Worm (Caenorhabditis elegans) whole organism, young adult: ENCODE data around the gene T22D1.17.
A peak's percentile ranks its signal among the peaks of the same experiment; 100 is the strongest.

Source experiments
- B0019.2 ChIP-seq: fragments of 200-800 bp; sonication (Bioruptor generic); conservative IDR thresholded peaks from 2 replicates; pipeline ENCODE4 v1.3.6; 2022; ENCODE audit warnings: missing genetic modification reagents, missing genetic modification characterization, missing compliant biosample characterization
- B0336.3 ChIP-seq: fragments of 200-800 bp; sonication (Bioruptor generic); IDR thresholded peaks from 2 replicates; pipeline ENCODE4 v1.3.6; 2022; ENCODE audit warnings: missing genetic modification characterization, missing compliant biosample characterization
- C17E4.6 ChIP-seq: fragments of 200-800 bp; sonication (Bioruptor generic); IDR thresholded peaks from 2 replicates; pipeline ENCODE4 v1.3.6; 2022; ENCODE audit warnings: missing genetic modification reagents, missing genetic modification characterization, missing compliant biosample characterization
- F23B12.7 ChIP-seq: sonication (generic microtip); optimal IDR thresholded peaks from 2 replicates; lab custom pipeline; 2017; ENCODE audit warnings: missing genetic modification characterization, mild to moderate bottlenecking, missing compliant biosample characterization, antibody characterized with exemption, moderate library complexity; ENCODE audit not compliant: insufficient read depth
- F37B4.10 ChIP-seq: fragments of 200-800 bp; sonication (Bioruptor generic); IDR thresholded peaks from 2 replicates; pipeline ENCODE4 v1.3.6; 2022; ENCODE audit warnings: missing genetic modification characterization, missing compliant biosample characterization
- F55B11.4 ChIP-seq: sonication (generic microtip); optimal IDR thresholded peaks from 2 replicates; lab custom pipeline; 2016; ENCODE audit warnings: missing compliant biosample characterization, missing genetic modification characterization, borderline replicate concordance; ENCODE audit not compliant: insufficient read depth
- F57A8.1 ChIP-seq: fragments of 200-800 bp; sonication (Bioruptor generic); optimal IDR thresholded peaks from 2 replicates; lab custom pipeline; 2018; ENCODE audit warnings: mild to moderate bottlenecking, missing genetic modification characterization, moderate library complexity, missing compliant biosample characterization
- K11D2.4 ChIP-seq: fragments of 200-800 bp; sonication (Bioruptor generic); IDR thresholded peaks from 2 replicates; pipeline ENCODE4 v1.3.6; 2022; ENCODE audit warnings: missing genetic modification reagents, missing genetic modification characterization, missing compliant biosample characterization
- T07F8.4 ChIP-seq: sonication (generic microtip); optimal IDR thresholded peaks from 2 replicates; lab custom pipeline; 2016; ENCODE audit warnings: mild to moderate bottlenecking, missing genetic modification characterization, moderate library complexity, missing compliant biosample characterization
- T26A5.8 ChIP-seq: sonication (generic microtip); optimal IDR thresholded peaks from 2 replicates; lab custom pipeline; 2016; ENCODE audit warnings: missing genetic modification characterization, missing compliant biosample characterization
- Y53G8AR.9 ChIP-seq: fragments of 200-800 bp; sonication (Bioruptor generic); conservative IDR thresholded peaks from 2 replicates; pipeline ENCODE4 v1.3.6; 2022; ENCODE audit warnings: missing genetic modification reagents, missing genetic modification characterization, missing compliant biosample characterization
- Y95B8A.8 ChIP-seq: fragments of 200-800 bp; sonication (Bioruptor generic); IDR thresholded peaks from 2 replicates; pipeline ENCODE4 v1.3.6; 2022; ENCODE audit warnings: missing genetic modification reagents, missing genetic modification characterization, missing compliant biosample characterization
- athp-1 ChIP-seq: sonication (generic microtip); optimal IDR thresholded peaks from 2 replicates; lab custom pipeline; 2017; ENCODE audit warnings: mild to moderate bottlenecking, missing genetic modification characterization, missing compliant biosample characterization
- attf-3 ChIP-seq: fragments of 200-800 bp; sonication (Bioruptor generic); conservative IDR thresholded peaks from 2 replicates; pipeline ENCODE4 v1.3.6; 2022; ENCODE audit warnings: missing genetic modification reagents, missing genetic modification characterization, missing compliant biosample characterization
- ceh-79 ChIP-seq: sonication (generic microtip); optimal IDR thresholded peaks from 2 replicates; lab custom pipeline; 2017; ENCODE audit warnings: mild to moderate bottlenecking, missing genetic modification characterization, missing compliant biosample characterization
- ceh-91 ChIP-seq: fragments of 200-800 bp; sonication (Bioruptor generic); IDR thresholded peaks from 2 replicates; pipeline ENCODE4 v1.3.6; 2022; ENCODE audit warnings: missing genetic modification reagents, missing genetic modification characterization, missing compliant biosample characterization
- egl-18 ChIP-seq: fragments of 200-800 bp; sonication (Bioruptor generic); IDR thresholded peaks from 2 replicates; pipeline ENCODE4 v1.3.6; 2022; ENCODE audit warnings: missing genetic modification reagents, missing genetic modification characterization, missing compliant biosample characterization
- ekl-4 ChIP-seq: fragments of 200-800 bp; sonication (Bioruptor generic); IDR thresholded peaks from 2 replicates; pipeline ENCODE4 v1.3.6; 2022; ENCODE audit warnings: missing genetic modification reagents, missing genetic modification characterization, missing compliant biosample characterization
- ets-4 ChIP-seq: fragments of 200-800 bp; sonication (Bioruptor generic); optimal IDR thresholded peaks from 2 replicates; lab custom pipeline; 2018; ENCODE audit warnings: mild to moderate bottlenecking, missing genetic modification characterization, missing compliant biosample characterization
- fkh-3 ChIP-seq: sonication (generic microtip); optimal IDR thresholded peaks from 2 replicates; lab custom pipeline; 2016; ENCODE audit warnings: mild to moderate bottlenecking, missing genetic modification characterization, missing compliant biosample characterization
- him-1 ChIP-seq: sonication (generic microtip); optimal IDR thresholded peaks from 2 replicates; lab custom pipeline; 2016; ENCODE audit warnings: missing genotype, missing genetic modification reagents, missing genetic modification characterization, missing compliant biosample characterization
- let-526 ChIP-seq: fragments of 200-800 bp; sonication (Bioruptor generic); IDR thresholded peaks from 2 replicates; pipeline ENCODE4 v1.3.6; 2022; ENCODE audit warnings: missing genetic modification reagents, missing genetic modification characterization, missing compliant biosample characterization
- lin-54 ChIP-seq: fragments of 200-800 bp; sonication (Bioruptor generic); optimal IDR thresholded peaks from 2 replicates; lab custom pipeline; 2018; ENCODE audit warnings: mild to moderate bottlenecking, missing genetic modification characterization, missing compliant biosample characterization
- lir-1 ChIP-seq: fragments of 200-800 bp; sonication (Bioruptor generic); conservative IDR thresholded peaks from 2 replicates; pipeline ENCODE4 v1.3.6; 2022; ENCODE audit warnings: missing genetic modification reagents, missing genetic modification characterization, missing compliant biosample characterization
- lsl-1 ChIP-seq: fragments of 200-800 bp; sonication (Bioruptor generic); optimal IDR thresholded peaks from 2 replicates; lab custom pipeline; 2018; ENCODE audit warnings: mild to moderate bottlenecking, missing genetic modification characterization, moderate library complexity, missing compliant biosample characterization
- lsy-27 ChIP-seq: sonication (generic microtip); optimal IDR thresholded peaks from 2 replicates; lab custom pipeline; 2017; ENCODE audit warnings: missing genetic modification characterization, mild to moderate bottlenecking, missing compliant biosample characterization, antibody characterized with exemption, missing genotype, borderline replicate concordance; ENCODE audit not compliant: insufficient read depth
- madf-8 ChIP-seq: fragments of 200-800 bp; sonication (Bioruptor generic); conservative IDR thresholded peaks from 2 replicates; pipeline ENCODE4 v1.3.6; 2022; ENCODE audit warnings: missing genetic modification reagents, missing genetic modification characterization, missing compliant biosample characterization
- mcd-1 ChIP-seq: fragments of 200-800 bp; sonication (Bioruptor generic); IDR thresholded peaks from 2 replicates; pipeline ENCODE4 v1.3.6; 2022; ENCODE audit warnings: missing genetic modification reagents, missing genetic modification characterization, missing compliant biosample characterization
- mel-28 ChIP-seq: sonication (generic microtip); optimal IDR thresholded peaks from 2 replicates; lab custom pipeline; 2016; ENCODE audit warnings: borderline replicate concordance, mild to moderate bottlenecking, missing genetic modification characterization, missing compliant biosample characterization
- mes-4 ChIP-seq: sonication (generic microtip); optimal IDR thresholded peaks from 2 replicates; lab custom pipeline; 2016; ENCODE audit warnings: missing genotype, missing genetic modification characterization, missing compliant biosample characterization
- nhr-120 ChIP-seq: fragments of 200-800 bp; sonication (Bioruptor generic); IDR thresholded peaks from 2 replicates; pipeline ENCODE4 v1.3.6; 2022; ENCODE audit warnings: missing genetic modification characterization, missing compliant biosample characterization
- nhr-27 ChIP-seq: fragments of 200-800 bp; sonication (Bioruptor generic); optimal IDR thresholded peaks from 2 replicates; lab custom pipeline; 2018; ENCODE audit warnings: mild to moderate bottlenecking, missing genetic modification characterization, moderate library complexity, missing compliant biosample characterization
- pbrm-1 ChIP-seq: fragments of 200-800 bp; sonication (Bioruptor generic); IDR thresholded peaks from 2 replicates; pipeline ENCODE4 v1.3.6; 2022; ENCODE audit warnings: missing genetic modification reagents, missing genetic modification characterization, missing compliant biosample characterization
- sdz-38 ChIP-seq: sonication (generic microtip); optimal IDR thresholded peaks from 2 replicates; lab custom pipeline; 2016; ENCODE audit warnings: missing genotype, missing genetic modification characterization, missing compliant biosample characterization
- sea-2 ChIP-seq: fragments of 200-800 bp; sonication (Bioruptor generic); IDR thresholded peaks from 2 replicates; pipeline ENCODE4 v1.3.6; 2022; ENCODE audit warnings: missing genetic modification characterization, missing compliant biosample characterization
- snpc-1.1 ChIP-seq: sonication (generic microtip); optimal IDR thresholded peaks from 2 replicates; lab custom pipeline; 2017; ENCODE audit warnings: missing genetic modification characterization, mild to moderate bottlenecking, missing compliant biosample characterization, antibody characterized with exemption, moderate library complexity, missing genotype, missing genetic modification reagents; ENCODE audit not compliant: insufficient read depth
- snpc-1.3 ChIP-seq: sonication (generic microtip); optimal IDR thresholded peaks from 2 replicates; lab custom pipeline; 2017; ENCODE audit warnings: missing genetic modification characterization, mild to moderate bottlenecking, missing compliant biosample characterization, antibody characterized with exemption, moderate library complexity, missing genotype, missing genetic modification reagents; ENCODE audit not compliant: insufficient read depth
- snpc-3.4 ChIP-seq: sonication (generic microtip); optimal IDR thresholded peaks from 2 replicates; lab custom pipeline; 2017; ENCODE audit warnings: missing genetic modification characterization, mild to moderate bottlenecking, missing compliant biosample characterization, antibody characterized with exemption, moderate library complexity, missing genotype, missing genetic modification reagents
- snpc-4 ChIP-seq, 5 experiments: fragments of 150-350 bp in 1 of 5; sonication (generic microtip) in 4 of 5; optimal IDR thresholded peaks; 2 replicates each; lab custom pipeline; 2014 to 2018; ENCODE audit warnings: missing genetic modification characterization in 5 of 5, missing biosample characterization in 3 of 5, antibody characterized with exemption in 2 of 5, mild to moderate bottlenecking in 2 of 5, missing compliant biosample characterization in 2 of 5, missing genotype in 2 of 5, moderate library complexity in 2 of 5, missing genetic modification reagents in 1 of 5
- sptf-2 ChIP-seq: fragments of 200-800 bp; sonication (Bioruptor generic); optimal IDR thresholded peaks from 2 replicates; lab custom pipeline; 2018; ENCODE audit warnings: mild to moderate bottlenecking, missing genetic modification characterization, missing compliant biosample characterization
- unc-130 ChIP-seq: sonication (generic microtip); optimal IDR thresholded peaks from 2 replicates; lab custom pipeline; 2016; ENCODE audit warnings: missing genetic modification reagents, missing genetic modification characterization, missing compliant biosample characterization
- unc-62 ChIP-seq: fragments of 150-350 bp; optimal IDR thresholded peaks from 2 replicates; lab custom pipeline; 2014; ENCODE audit warnings: missing biosample characterization, missing genetic modification reagents, missing genetic modification characterization
- xnd-1 ChIP-seq: sonication (generic microtip); optimal IDR thresholded peaks from 2 replicates; lab custom pipeline; 2016; ENCODE audit warnings: missing genotype, missing genetic modification reagents, missing genetic modification characterization, missing compliant biosample characterization
- zfh-2 ChIP-seq: fragments of 200-800 bp; sonication (Bioruptor generic); conservative IDR thresholded peaks from 2 replicates; pipeline ENCODE4 v1.3.6; 2022; ENCODE audit warnings: missing genetic modification reagents, missing genetic modification characterization, missing compliant biosample characterization
- ztf-22 ChIP-seq: fragments of 200-800 bp; sonication (Bioruptor generic); optimal IDR thresholded peaks from 2 replicates; lab custom pipeline; 2018; ENCODE audit warnings: mild to moderate bottlenecking, missing genetic modification characterization, moderate library complexity, missing compliant biosample characterization
- ztf-26 ChIP-seq: sonication (generic microtip); optimal IDR thresholded peaks from 2 replicates; lab custom pipeline; 2017; ENCODE audit warnings: missing genetic modification characterization, missing compliant biosample characterization
- ztf-3 ChIP-seq: fragments of 200-800 bp; sonication (Bioruptor generic); optimal IDR thresholded peaks from 2 replicates; lab custom pipeline; 2018; ENCODE audit warnings: mild to moderate bottlenecking, missing genetic modification characterization, missing compliant biosample characterization

Gene T22D1.17

DNA sequence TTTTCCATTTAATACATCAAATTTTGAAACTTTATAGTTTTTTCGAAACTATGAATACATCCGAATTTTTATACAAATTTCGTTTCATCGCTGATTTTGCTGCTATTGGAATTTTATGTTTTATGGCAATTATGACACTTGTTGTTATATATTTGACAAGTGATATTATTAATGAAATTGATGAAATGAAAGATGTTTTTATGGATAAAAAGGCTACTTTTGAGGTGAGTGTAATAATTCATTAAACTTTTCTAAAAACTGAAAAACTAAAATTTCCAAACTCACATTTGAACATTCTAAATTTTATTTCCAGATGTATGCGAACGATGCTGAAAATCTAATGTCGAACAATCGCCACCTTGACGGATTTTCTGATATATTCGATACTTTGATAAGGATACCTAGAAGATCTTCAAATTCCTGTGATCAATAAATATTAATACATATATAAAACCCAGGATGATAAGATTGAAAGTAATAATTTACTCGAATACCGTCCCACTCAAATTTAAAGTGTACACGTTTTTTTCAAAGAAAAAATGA lies at the start of gene T22D1.17, which contains the start of gene T22D1.8 (continued):
- no peak for TF ChIP-seq K11D2.4
- no peak for TF ChIP-seq snpc-4 (GFP tag; optimal IDR thresholded peaks at IDR 0.05; lab: Kevin White, UChicago)
- TF ChIP-seq snpc-4 (tag; optimal IDR thresholded peaks at IDR 0.05; lab: Kevin White, UChicago): peak in 1 of 4 experiments; percentile 60
- no peak for TF ChIP-seq lir-1 (GFP tag; lab: Robert Waterston, UW)
- TF ChIP-seq F37B4.10 (GFP tag; lab: Robert Waterston, UW): no peak
- no peak for TF ChIP-seq nhr-27
- no peak for TF ChIP-seq him-1 (tag; lab: Kevin White, UChicago)
- peak; percentile 71 for TF ChIP-seq snpc-3.4 (tag; lab: Kevin White, UChicago)
- no peak for TF ChIP-seq ztf-26
- TF ChIP-seq snpc-1.1 (tag; lab: Kevin White, UChicago): no peak
- peak; percentile 14 for TF ChIP-seq unc-130 (GFP tag; lab: Kevin White, UChicago)
- TF ChIP-seq ets-4 (GFP tag; lab: Kevin White, UChicago): no peak
- no peak for TF ChIP-seq sdz-38 (tag; lab: Kevin White, UChicago)
- no peak for TF ChIP-seq ceh-91 (GFP tag; lab: Robert Waterston, UW)
- peak; percentile 59; the same call in 1 of the 2 replicates for TF ChIP-seq pbrm-1 (GFP tag; lab: Robert Waterston, UW)
- no peak for TF ChIP-seq lsy-27 (tag; lab: Kevin White, UChicago)
- TF ChIP-seq T07F8.4 (tag; lab: Kevin White, UChicago): no peak
- TF ChIP-seq Y53G8AR.9: 0 out of 2 replicates have a peak, but pooled peaks have one; percentile 36
- no peak for TF ChIP-seq unc-62 (GFP tag; lab: Kevin White, UChicago)
- TF ChIP-seq mes-4 (tag; lab: Kevin White, UChicago): no peak
- no peak for TF ChIP-seq T26A5.8 (tag; lab: Kevin White, UChicago)
- peak; percentile 85 for TF ChIP-seq ekl-4
- TF ChIP-seq ztf-22 (GFP tag; lab: Kevin White, UChicago): no peak
- peak; percentile 60 for TF ChIP-seq lin-54
- no peak; the same call in 1 of the 2 replicates for TF ChIP-seq madf-8
- TF ChIP-seq zfh-2: no peak
- TF ChIP-seq F23B12.7: no peak
- peak; percentile 10; the same call in 1 of the 2 replicates for TF ChIP-seq B0336.3
- peak; percentile 44; the same call in 1 of the 2 replicates for TF ChIP-seq C17E4.6 (GFP tag; lab: Robert Waterston, UW)
- TF ChIP-seq nhr-120 (GFP tag; lab: Robert Waterston, UW): 0 out of 2 replicates have a peak, but pooled peaks have one; percentile 26
- no peak for TF ChIP-seq fkh-3 (tag; lab: Kevin White, UChicago)
- TF ChIP-seq Y95B8A.8 (GFP tag; lab: Robert Waterston, UW): peak; percentile 61; the same call in 1 of the 2 replicates
- no peak for TF ChIP-seq B0019.2 (GFP tag; lab: Robert Waterston, UW)
- TF ChIP-seq attf-3 (GFP tag; lab: Robert Waterston, UW): no peak
- peak; percentile 18 for TF ChIP-seq lsl-1 (GFP tag; lab: Kevin White, UChicago)
- no peak for TF ChIP-seq F55B11.4 (tag; lab: Kevin White, UChicago)
- TF ChIP-seq F57A8.1 (GFP tag; lab: Kevin White, UChicago): no peak
- no peak for TF ChIP-seq ztf-3
- no peak for TF ChIP-seq sptf-2 (GFP tag; lab: Kevin White, UChicago)
- TF ChIP-seq mel-28: no peak
- TF ChIP-seq ceh-79 (tag; lab: Kevin White, UChicago): no peak
- no peak for TF ChIP-seq sea-2
- TF ChIP-seq mcd-1 (GFP tag; lab: Robert Waterston, UW): no peak
- no peak for TF ChIP-seq let-526
- no peak for TF ChIP-seq athp-1
- TF ChIP-seq snpc-1.3: peak; percentile 69
- no peak for TF ChIP-seq xnd-1 (tag; lab: Kevin White, UChicago)
- no peak for TF ChIP-seq egl-18 (GFP tag; lab: Robert Waterston, UW)
